Worm (Caenorhabditis elegans) whole organism, young adult: ENCODE measurements around the gene Y49E10.27.

Experiments
- B0019.2 ChIP-seq: fragments of 200-800 bp; sonication (Bioruptor generic); conservative IDR thresholded peaks from 2 replicates; pipeline ENCODE4 v1.3.6; 2022; ENCODE audit warnings: missing genetic modification reagents, missing genetic modification characterization, missing compliant biosample characterization
- B0336.3 ChIP-seq: fragments of 200-800 bp; sonication (Bioruptor generic); IDR thresholded peaks from 2 replicates; pipeline ENCODE4 v1.3.6; 2022; ENCODE audit warnings: missing genetic modification characterization, missing compliant biosample characterization
- F33H1.4 ChIP-seq: fragments of 200-800 bp; sonication (Bioruptor generic); IDR thresholded peaks from 2 replicates; pipeline ENCODE4 v1.3.6; 2022; ENCODE audit warnings: missing genetic modification reagents, missing genetic modification characterization, missing compliant biosample characterization
- ZK185.1 ChIP-seq: sonication (generic microtip); optimal IDR thresholded peaks from 2 replicates; lab custom pipeline; 2016; ENCODE audit warnings: mild to moderate bottlenecking, missing genetic modification characterization, missing compliant biosample characterization; ENCODE audit not compliant: poor library complexity, severe bottlenecking
- akir-1 ChIP-seq: fragments of 200-800 bp; sonication (Bioruptor generic); optimal IDR thresholded peaks from 2 replicates; lab custom pipeline; 2018; ENCODE audit warnings: mild to moderate bottlenecking, missing genetic modification characterization, moderate library complexity, missing compliant biosample characterization
- atf-7 ChIP-seq: sonication (generic microtip); optimal IDR thresholded peaks from 2 replicates; lab custom pipeline; 2017; ENCODE audit warnings: mild to moderate bottlenecking, missing genetic modification characterization, missing compliant biosample characterization
- bed-2 ChIP-seq: fragments of 200-800 bp; sonication (Bioruptor generic); IDR thresholded peaks from 2 replicates; pipeline ENCODE4 v1.3.6; 2022; ENCODE audit warnings: missing genetic modification reagents, missing genetic modification characterization, missing compliant biosample characterization
- cebp-2 ChIP-seq: fragments of 200-800 bp; sonication (Bioruptor generic); IDR thresholded peaks from 2 replicates; pipeline ENCODE4 v1.3.6; 2022; ENCODE audit warnings: missing genetic modification characterization, missing compliant biosample characterization
- ceh-27 ChIP-seq: fragments of 200-800 bp; sonication (Bioruptor generic); optimal IDR thresholded peaks from 2 replicates; lab custom pipeline; 2018; ENCODE audit warnings: mild to moderate bottlenecking, missing genetic modification characterization, moderate library complexity, missing compliant biosample characterization
- dox-1 ChIP-seq: fragments of 200-800 bp; sonication (Bioruptor generic); IDR thresholded peaks from 2 replicates; pipeline ENCODE4 v1.3.6; 2022; ENCODE audit warnings: missing genetic modification reagents, missing genetic modification characterization, missing compliant biosample characterization
- efl-1 ChIP-seq: fragments of 150-350 bp; optimal IDR thresholded peaks from 2 replicates; lab custom pipeline; 2014; ENCODE audit warnings: missing biosample characterization, missing genetic modification reagents, missing genetic modification characterization
- egrh-3 ChIP-seq: fragments of 200-800 bp; sonication (Bioruptor generic); IDR thresholded peaks from 2 replicates; pipeline ENCODE4 v1.3.6; 2022; ENCODE audit warnings: missing genetic modification reagents, missing genetic modification characterization, missing compliant biosample characterization
- hrde-1 ChIP-seq: sonication (generic microtip); optimal IDR thresholded peaks from 2 replicates; lab custom pipeline; 2016; ENCODE audit warnings: missing genetic modification characterization, mild to moderate bottlenecking, missing compliant biosample characterization, moderate library complexity, missing genotype, missing genetic modification reagents, borderline replicate concordance
- lin-26 ChIP-seq: fragments of 200-800 bp; sonication (Bioruptor generic); IDR thresholded peaks from 2 replicates; pipeline ENCODE4 v1.3.6; 2022; ENCODE audit warnings: missing genetic modification reagents, missing genetic modification characterization, missing compliant biosample characterization
- lin-35 ChIP-seq, 3 experiments: fragments of 150-350 bp in 2 of 3; sonication (generic microtip) in 1 of 3; optimal IDR thresholded peaks; 2 replicates each; lab custom pipeline; 2014 to 2018; ENCODE audit warnings: missing biosample characterization in 3 of 3, missing genetic modification characterization in 3 of 3, missing genetic modification reagents in 3 of 3
- lin-40 ChIP-seq: sonication (generic microtip); optimal IDR thresholded peaks from 2 replicates; lab custom pipeline; 2016; ENCODE audit warnings: missing genetic modification characterization, mild to moderate bottlenecking, missing compliant biosample characterization, missing genotype, missing genetic modification reagents
- lin-54 ChIP-seq: fragments of 200-800 bp; sonication (Bioruptor generic); optimal IDR thresholded peaks from 2 replicates; lab custom pipeline; 2018; ENCODE audit warnings: mild to moderate bottlenecking, missing genetic modification characterization, missing compliant biosample characterization
- lir-1 ChIP-seq: fragments of 200-800 bp; sonication (Bioruptor generic); conservative IDR thresholded peaks from 2 replicates; pipeline ENCODE4 v1.3.6; 2022; ENCODE audit warnings: missing genetic modification reagents, missing genetic modification characterization, missing compliant biosample characterization
- lsl-1 ChIP-seq: fragments of 200-800 bp; sonication (Bioruptor generic); optimal IDR thresholded peaks from 2 replicates; lab custom pipeline; 2018; ENCODE audit warnings: mild to moderate bottlenecking, missing genetic modification characterization, moderate library complexity, missing compliant biosample characterization
- madf-3 ChIP-seq: fragments of 200-800 bp; sonication (Bioruptor generic); IDR thresholded peaks from 2 replicates; pipeline ENCODE4 v1.3.6; 2022; ENCODE audit warnings: missing genetic modification reagents, missing genetic modification characterization, missing compliant biosample characterization
- nfyb-1 ChIP-seq: fragments of 200-800 bp; sonication (Bioruptor generic); IDR thresholded peaks from 2 replicates; pipeline ENCODE4 v1.3.6; 2022; ENCODE audit warnings: missing genetic modification reagents, missing genetic modification characterization, missing compliant biosample characterization
- nhr-27 ChIP-seq: fragments of 200-800 bp; sonication (Bioruptor generic); optimal IDR thresholded peaks from 2 replicates; lab custom pipeline; 2018; ENCODE audit warnings: mild to moderate bottlenecking, missing genetic modification characterization, moderate library complexity, missing compliant biosample characterization
- nhr-80 ChIP-seq: sonication (generic microtip); optimal IDR thresholded peaks from 2 replicates; lab custom pipeline; 2016; ENCODE audit warnings: missing genetic modification characterization, missing compliant biosample characterization
- nhr-90 ChIP-seq: sonication (generic microtip); optimal IDR thresholded peaks from 2 replicates; lab custom pipeline; 2016; ENCODE audit warnings: missing genotype, mild to moderate bottlenecking, missing genetic modification characterization, missing compliant biosample characterization
- snpc-1.1 ChIP-seq: sonication (generic microtip); optimal IDR thresholded peaks from 2 replicates; lab custom pipeline; 2017; ENCODE audit warnings: missing genetic modification characterization, mild to moderate bottlenecking, missing compliant biosample characterization, antibody characterized with exemption, moderate library complexity, missing genotype, missing genetic modification reagents; ENCODE audit not compliant: insufficient read depth
- snpc-1.3 ChIP-seq: sonication (generic microtip); optimal IDR thresholded peaks from 2 replicates; lab custom pipeline; 2017; ENCODE audit warnings: missing genetic modification characterization, mild to moderate bottlenecking, missing compliant biosample characterization, antibody characterized with exemption, moderate library complexity, missing genotype, missing genetic modification reagents; ENCODE audit not compliant: insufficient read depth
- somi-1 ChIP-seq: fragments of 200-800 bp; sonication (Bioruptor generic); optimal IDR thresholded peaks from 2 replicates; lab custom pipeline; 2018; ENCODE audit warnings: mild to moderate bottlenecking, missing genetic modification characterization, missing compliant biosample characterization
- tbx-9 ChIP-seq: sonication (generic microtip); optimal IDR thresholded peaks from 2 replicates; lab custom pipeline; 2016; ENCODE audit warnings: borderline replicate concordance, missing genetic modification characterization, inconsistent platforms, missing compliant biosample characterization
- unc-130 ChIP-seq: sonication (generic microtip); optimal IDR thresholded peaks from 2 replicates; lab custom pipeline; 2016; ENCODE audit warnings: missing genetic modification reagents, missing genetic modification characterization, missing compliant biosample characterization
- ztf-26 ChIP-seq: sonication (generic microtip); optimal IDR thresholded peaks from 2 replicates; lab custom pipeline; 2017; ENCODE audit warnings: missing genetic modification characterization, missing compliant biosample characterization

Y49E10.27 gene

ce11 chrIII:12456801-12457647 lies 22.8 kb downstream of the Y49E10.27 start, which contains the start of the genes scav-3 and Y49E10.21 (continued):
- no peak for TF ChIP-seq lir-1
- TF ChIP-seq somi-1 (GFP tag; lab: Kevin White, UChicago), result no peak
- peak; percentile 59 for TF ChIP-seq lin-54 (GFP tag; lab: Kevin White, UChicago)
- no peak for TF ChIP-seq snpc-1.1
- TF ChIP-seq tbx-9 (tag; lab: Kevin White, UChicago), result no peak
- peak; percentile 99 for TF ChIP-seq lsl-1 (GFP tag; lab: Kevin White, UChicago)
- no peak for TF ChIP-seq hrde-1 (tag; lab: Kevin White, UChicago)
- no peak for TF ChIP-seq lin-40 (tag; lab: Kevin White, UChicago)
- peak; percentile 94 for TF ChIP-seq F33H1.4 (GFP tag; lab: Robert Waterston, UW)

DNA sequence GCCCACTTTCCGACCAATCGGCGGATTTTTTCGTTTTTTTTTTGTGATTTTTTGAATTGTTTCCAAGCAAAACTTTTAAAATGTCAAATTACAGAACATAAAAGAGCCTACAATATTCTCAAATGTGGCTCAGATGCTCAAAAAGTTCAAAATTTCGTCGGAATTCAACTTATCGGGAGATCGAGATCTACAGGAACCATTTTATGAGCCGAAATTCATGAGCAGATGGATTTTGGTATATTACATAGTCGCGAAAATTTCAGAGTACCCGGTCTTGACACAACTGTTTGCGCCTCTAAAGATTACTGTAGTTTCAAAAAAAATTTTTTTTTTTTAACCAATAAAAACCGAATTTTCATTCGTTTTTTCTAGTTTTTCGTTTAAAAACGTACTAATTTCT lies 24.8 kb downstream of the Y49E10.27 start:
- TF ChIP-seq efl-1 (GFP tag; lab: Kevin White, UChicago) (no peak), akir-1 (GFP tag; lab: Kevin White, UChicago) (no peak)

DNA sequence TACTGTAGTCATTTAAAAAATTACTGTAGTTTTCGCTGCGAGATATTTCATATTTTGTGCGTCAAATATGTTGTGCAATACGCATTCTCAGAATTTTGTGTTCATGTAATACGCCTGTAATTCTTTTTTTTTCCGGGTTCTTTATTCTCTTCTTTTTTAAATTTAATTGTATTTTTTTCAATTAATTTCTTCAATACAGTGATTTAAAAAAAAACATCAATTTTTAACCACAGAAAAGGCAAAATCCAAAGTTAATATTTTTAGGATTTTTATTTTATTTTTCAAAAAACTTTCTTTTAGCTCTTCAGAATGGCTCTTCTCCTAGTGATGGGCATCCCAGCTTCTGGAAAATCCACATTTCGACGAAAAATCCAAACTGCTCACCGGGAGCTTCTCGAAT lies 32.1 kb downstream of the Y49E10.27 start, which contains the start of gene pstk-1:
Gene pstk-1, plus strand, starts transcription at position 301 of the 400 bp plus-strand sequence.
- TF ChIP-seq B0019.2 (GFP tag; lab: Robert Waterston, UW), result no peak
- no peak for TF ChIP-seq lin-35 (GFP tag; optimal IDR thresholded peaks at IDR 0.05; lab: Kevin White, UChicago)
- TF ChIP-seq snpc-1.3 (tag; lab: Kevin White, UChicago), result no peak
- TF ChIP-seq atf-7 (tag; lab: Kevin White, UChicago), result no peak
- TF ChIP-seq unc-130, result no peak
- TF ChIP-seq nhr-90, result no peak
- TF ChIP-seq nfyb-1 (GFP tag; lab: Robert Waterston, UW), result no peak
- TF ChIP-seq ztf-26 (tag; lab: Kevin White, UChicago), result no peak

ce11 chrIII:12468869-12469268 lies 34.7 kb downstream of the Y49E10.27 start, which contains the start of gene Y49E10.29:
Y49E10.29 (plus strand) TSS chrIII:12469169.
- TF ChIP-seq ceh-27 (GFP tag; lab: Kevin White, UChicago), result no peak
- no peak for TF ChIP-seq madf-3 (GFP tag; lab: Robert Waterston, UW)
- no peak for TF ChIP-seq ZK185.1 (tag; lab: Kevin White, UChicago)
- TF ChIP-seq dox-1 (GFP tag; lab: Robert Waterston, UW), result no peak
- no peak for TF ChIP-seq egrh-3 (GFP tag; lab: Robert Waterston, UW)
- TF ChIP-seq B0336.3 (GFP tag; lab: Robert Waterston, UW), result no peak
- no peak for TF ChIP-seq lin-26
- TF ChIP-seq nhr-27 (tag; lab: Kevin White, UChicago), result no peak
- no peak for TF ChIP-seq cebp-2 (GFP tag; lab: Robert Waterston, UW)
- no peak for TF ChIP-seq F33H1.4 (GFP tag; lab: Robert Waterston, UW)
- no peak for TF ChIP-seq bed-2 (GFP tag; lab: Robert Waterston, UW)
- no peak for TF ChIP-seq nhr-80 (tag; lab: Kevin White, UChicago)
